Fruit fly (Drosophila melanogaster): ENCODE results near the gene CG32448.

- TF ChIP-seq Rel (GFP tag; optimal IDR thresholded peaks at IDR 0.05) = no peak
- no peak for TF ChIP-seq Rel (tag; optimal IDR thresholded peaks at IDR 0.05)
- TF ChIP-seq h (GFP tag; optimal IDR thresholded peaks at IDR 0.05) = no peak
- no peak for TF ChIP-seq CrebA (GFP tag; optimal IDR thresholded peaks at IDR 0.05; ENCODE audit: borderline replicate concordance)
- no peak for TF ChIP-seq sv (GFP tag; optimal IDR thresholded peaks at IDR 0.05)
- TF ChIP-seq CG32264 (GFP tag; optimal IDR thresholded peaks at IDR 0.05) = no peak
- no peak for TF ChIP-seq Dif (GFP tag; optimal IDR thresholded peaks at IDR 0.05; ENCODE audit: partially characterized antibody)
- TF ChIP-seq rgr (GFP tag; optimal IDR thresholded peaks at IDR 0.05) = no peak
- TF ChIP-seq pan (optimal IDR thresholded peaks at IDR 0.05) = no peak
- TF ChIP-seq Myc (optimal IDR thresholded peaks at IDR 0.05) = no peak
- no peak for TF ChIP-seq N (GFP tag; optimal IDR thresholded peaks at IDR 0.05)
These were observed 31.2 kb upstream of the CG32448 start for dm6 chr3L:21859299-21860052.
